Worm (Caenorhabditis elegans): Measurements from ENCODE around the gene C44C10.7.

DNA sequence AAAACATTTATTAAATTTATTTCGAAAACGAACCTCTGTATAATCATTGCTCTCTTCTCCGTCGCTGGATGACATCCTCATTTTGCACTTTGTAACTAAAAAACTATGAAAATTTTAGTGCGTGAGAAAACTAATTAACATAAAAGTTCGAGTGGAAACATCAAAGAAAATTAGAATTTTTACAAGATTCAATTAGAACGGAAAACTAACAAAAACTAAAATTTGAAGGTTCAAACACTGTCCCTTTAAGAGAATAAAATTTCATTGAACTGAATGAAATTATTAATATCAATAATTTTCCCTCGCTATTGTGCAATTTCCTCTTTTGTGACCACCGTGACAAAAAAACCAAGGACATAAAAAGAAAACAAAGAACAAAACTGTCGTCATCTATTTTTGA lies 49.0 kb upstream of the C44C10.7 start, which contains the start of gene D1053.3:
- no peak for TF ChIP-seq tbx-37 (GFP tag; conservative IDR thresholded peaks at IDR 0.05)
- no peak for TF ChIP-seq ama-1 (optimal IDR thresholded peaks at IDR 0.05)
- TF ChIP-seq hmbx-1 (tag; optimal IDR thresholded peaks at IDR 0.05): no peak
- no peak for TF ChIP-seq tbx-11 (GFP tag; IDR thresholded peaks at IDR 0.05)
- TF ChIP-seq sea-1 (GFP tag; conservative IDR thresholded peaks at IDR 0.05): no peak

Measured in whole organism, early embryonic.